Fruit fly (Drosophila melanogaster) whole organism, embryonic: ENCODE results near the gene CG3704.
A peak's percentile ranks its signal among the peaks of the same experiment; 100 is the strongest.

Experiments
- Bdp1 ChIP-seq: fragments of 200-800 bp; sonication (Bioruptor generic); optimal IDR thresholded peaks from 3 replicates; lab custom pipeline; 2016; ENCODE audit warnings: missing biosample characterization, missing genetic modification characterization
- Bgb ChIP-seq: fragments of 200-800 bp; sonication (Bioruptor generic); IDR thresholded peaks from 2 replicates; pipeline ENCODE4 v1.3.6; 2022; ENCODE audit warnings: missing biosample characterization, missing genetic modification characterization; ENCODE audit not compliant: partially characterized antibody
- CG10267 ChIP-seq: fragments of 200-800 bp; sonication (Bioruptor generic); optimal IDR thresholded peaks from 2 replicates; lab custom pipeline; 2018; ENCODE audit warnings: missing biosample characterization, mild to moderate bottlenecking, missing genetic modification characterization, moderate library complexity
- CG10431 ChIP-seq: fragments of 200-800 bp; sonication (Bioruptor generic); optimal IDR thresholded peaks from 3 replicates; lab custom pipeline; 2018; ENCODE audit warnings: missing biosample characterization, mild to moderate bottlenecking, missing genetic modification characterization
- CG11504 ChIP-seq: fragments of 200-800 bp; sonication (Bioruptor generic); optimal IDR thresholded peaks from 3 replicates; lab custom pipeline; 2019; ENCODE audit warnings: missing biosample characterization, mild to moderate bottlenecking, missing genetic modification characterization, moderate library complexity
- CG12104 ChIP-seq: fragments of 200-800 bp; sonication (Bioruptor generic); optimal IDR thresholded peaks from 3 replicates; lab custom pipeline; 2016; ENCODE audit warnings: missing biosample characterization, missing genetic modification characterization
- CG13287 ChIP-seq: fragments of 200-800 bp; sonication (Bioruptor generic); IDR thresholded peaks from 2 replicates; pipeline ENCODE4 v1.3.6; 2022; ENCODE audit warnings: missing biosample characterization, missing genetic modification characterization; ENCODE audit not compliant: partially characterized antibody
- CG15514 ChIP-seq: fragments of 200-800 bp; sonication (Bioruptor generic); optimal IDR thresholded peaks from 3 replicates; lab custom pipeline; 2017; ENCODE audit warnings: missing biosample characterization, missing genetic modification characterization, mild to moderate bottlenecking, moderate library complexity, missing genetic modification reagents
- CG17361 ChIP-seq: fragments of 200-800 bp; sonication (Bioruptor generic); IDR thresholded peaks from 3 replicates; pipeline ENCODE4 v1.3.6; 2022; ENCODE audit warnings: missing biosample characterization, missing genetic modification characterization
- CG33213 ChIP-seq: fragments of 200-800 bp; sonication (Bioruptor generic); optimal IDR thresholded peaks from 3 replicates; lab custom pipeline; 2016; ENCODE audit warnings: missing biosample characterization, missing genetic modification characterization
- CG7928 ChIP-seq: fragments of 200-800 bp; sonication (Bioruptor generic); optimal IDR thresholded peaks from 2 replicates; lab custom pipeline; 2017; ENCODE audit warnings: missing biosample characterization, mild to moderate bottlenecking, missing genetic modification characterization
- Gug ChIP-seq: fragments of 200-800 bp; sonication (Bioruptor generic); IDR thresholded peaks from 4 replicates; pipeline ENCODE4 v1.3.6; 2022; ENCODE audit warnings: missing biosample characterization, missing genetic modification characterization
- Hr3 ChIP-seq: fragments of 200-800 bp; sonication (Bioruptor generic); optimal IDR thresholded peaks from 3 replicates; lab custom pipeline; 2016; ENCODE audit warnings: missing biosample characterization, missing genetic modification characterization
- Hr39 ChIP-seq: fragments of >200 bp; optimal IDR thresholded peaks from 2 replicates; lab custom pipeline; 2017
- Lim3 ChIP-seq: fragments of 200-800 bp; sonication (Bioruptor generic); IDR thresholded peaks from 2 replicates; pipeline ENCODE4 v1.3.6; 2022; ENCODE audit warnings: missing biosample characterization, missing genetic modification characterization
- Med ChIP-seq: fragments of 200-800 bp; sonication (Bioruptor generic); peaks from one replicate; lab custom pipeline; 2016; ENCODE audit warnings: missing biosample characterization, missing genetic modification characterization, mild to moderate bottlenecking, inconsistent platforms, moderate library complexity
- Myb ChIP-seq: fragments of 200-800 bp; sonication (Bioruptor generic); optimal IDR thresholded peaks from 2 replicates; lab custom pipeline; 2016; ENCODE audit warnings: missing biosample characterization, missing genetic modification characterization
- NFAT ChIP-seq: fragments of 200-800 bp; sonication (Bioruptor generic); IDR thresholded peaks from 2 replicates; pipeline ENCODE4 v1.3.6; 2022; ENCODE audit warnings: missing biosample characterization, missing genetic modification characterization
- Six4 ChIP-seq: fragments of 200-800 bp; sonication (Bioruptor generic); optimal IDR thresholded peaks from 2 replicates; lab custom pipeline; 2016; ENCODE audit warnings: missing biosample characterization, missing genetic modification characterization
- bab2 ChIP-seq: fragments of 200-800 bp; sonication (Bioruptor generic); optimal IDR thresholded peaks from 2 replicates; lab custom pipeline; 2016; ENCODE audit warnings: missing biosample characterization, missing genetic modification characterization
- bbx ChIP-seq: fragments of 200-800 bp; sonication (Bioruptor generic); IDR thresholded peaks from 2 replicates; pipeline ENCODE4 v1.3.6; 2022; ENCODE audit warnings: missing biosample characterization, missing genetic modification characterization; ENCODE audit not compliant: partially characterized antibody
- ewg ChIP-seq: fragments of 200-800 bp; sonication (Bioruptor generic); optimal IDR thresholded peaks from 3 replicates; lab custom pipeline; 2017; ENCODE audit warnings: mild to moderate bottlenecking, missing biosample characterization, missing genetic modification reagents, missing genetic modification characterization
- gfzf ChIP-seq: fragments of 200-800 bp; sonication (Bioruptor generic); optimal IDR thresholded peaks from 2 replicates; lab custom pipeline; 2016; ENCODE audit warnings: missing biosample characterization, mild to moderate bottlenecking, missing genetic modification characterization, moderate library complexity
- mld ChIP-seq: fragments of 200-800 bp; sonication (Bioruptor generic); IDR thresholded peaks from 3 replicates; pipeline ENCODE4 v1.3.6; 2022; ENCODE audit warnings: missing biosample characterization, missing genetic modification characterization; ENCODE audit not compliant: partially characterized antibody
- onecut ChIP-seq: fragments of 200-800 bp; sonication (Bioruptor generic); IDR thresholded peaks from 2 replicates; pipeline ENCODE4 v1.3.6; 2022; ENCODE audit warnings: missing biosample characterization, missing genetic modification characterization
- otp ChIP-seq: fragments of 200-800 bp; sonication (Bioruptor generic); IDR thresholded peaks from 3 replicates; pipeline ENCODE4, ENCODE4 v1.3.6; 2022; ENCODE audit warnings: missing biosample characterization, missing genetic modification characterization
- pan ChIP-seq, 4 experiments: fragments of >200 bp in 3 of 4; fragments of 200-800 bp in 1 of 4; sonication (Bioruptor generic) in 1 of 4; optimal IDR thresholded peaks in 3 of 4; IDR thresholded peaks in 1 of 4; 2 replicates each; pipeline versions ENCODE4 v1.3.6 to Lab custom; 2017 to 2022; ENCODE audit warnings: missing biosample characterization in 2 of 4, missing genetic modification characterization in 2 of 4, mixed read lengths in 1 of 4
- peb ChIP-seq: fragments of 200-800 bp; sonication (Bioruptor generic); IDR thresholded peaks from 2 replicates; pipeline ENCODE4 v1.3.6; 2022; ENCODE audit warnings: missing biosample characterization, missing genetic modification characterization
- pfk ChIP-seq: fragments of 200-800 bp; sonication (Bioruptor generic); optimal IDR thresholded peaks from 2 replicates; lab custom pipeline; 2018; ENCODE audit warnings: missing biosample characterization, mild to moderate bottlenecking, missing genetic modification characterization, moderate library complexity
- pzg ChIP-seq: fragments of 200-800 bp; sonication (Bioruptor generic); optimal IDR thresholded peaks from 3 replicates; lab custom pipeline; 2018; ENCODE audit warnings: missing biosample characterization, mild to moderate bottlenecking, missing genetic modification characterization, moderate library complexity
- stwl ChIP-seq: fragments of 200-800 bp; sonication (Bioruptor generic); optimal IDR thresholded peaks from 3 replicates; lab custom pipeline; 2018; ENCODE audit warnings: missing biosample characterization, mild to moderate bottlenecking, missing genetic modification characterization, moderate library complexity

CG3704 gene

DNA sequence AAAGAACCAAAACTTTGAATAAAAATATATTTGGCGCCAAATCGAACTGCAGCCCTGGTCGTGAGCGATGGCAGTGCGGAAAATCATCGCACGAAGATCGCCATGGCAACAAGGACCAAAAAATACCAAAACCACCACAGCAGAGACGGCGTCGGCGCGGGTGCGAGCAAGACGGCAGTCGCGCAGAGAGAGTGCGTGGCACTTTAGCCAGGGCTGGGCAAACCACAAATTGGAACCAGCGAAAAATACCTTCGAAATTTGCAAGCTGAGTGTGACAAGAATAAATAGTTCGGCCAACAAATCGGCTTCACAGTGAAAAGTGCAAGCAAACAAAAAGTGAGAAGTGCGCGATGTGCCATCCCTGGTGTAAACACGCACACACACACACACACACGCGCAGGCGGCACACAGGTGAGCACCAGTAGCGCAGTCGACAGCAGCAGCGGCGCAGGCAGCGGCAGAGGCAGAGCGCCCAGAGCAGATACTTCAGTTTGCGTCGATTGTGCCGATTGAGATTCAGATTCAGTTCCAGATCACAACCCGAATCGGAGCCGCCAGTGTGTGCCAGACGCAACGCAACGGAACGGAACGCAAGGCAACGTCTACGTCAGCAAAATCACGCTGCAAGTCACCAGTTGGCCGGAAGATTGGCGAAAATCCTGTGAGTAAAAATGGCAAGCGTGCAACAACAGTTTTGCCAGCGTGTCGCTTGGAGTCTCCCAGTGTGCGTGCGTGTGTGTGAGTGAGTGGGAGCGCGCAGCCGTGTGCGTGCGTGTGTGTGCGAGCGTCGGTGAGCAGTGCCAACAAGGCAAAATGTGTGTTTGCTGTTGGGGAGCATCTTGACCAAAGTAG lies 5.3 kb downstream of the CG3704 start, which contains the start of gene TRAM (continued):
- peak; percentile 97 for TF ChIP-seq CG17361 (GFP tag; lab: Robert Waterston, UW)

DNA sequence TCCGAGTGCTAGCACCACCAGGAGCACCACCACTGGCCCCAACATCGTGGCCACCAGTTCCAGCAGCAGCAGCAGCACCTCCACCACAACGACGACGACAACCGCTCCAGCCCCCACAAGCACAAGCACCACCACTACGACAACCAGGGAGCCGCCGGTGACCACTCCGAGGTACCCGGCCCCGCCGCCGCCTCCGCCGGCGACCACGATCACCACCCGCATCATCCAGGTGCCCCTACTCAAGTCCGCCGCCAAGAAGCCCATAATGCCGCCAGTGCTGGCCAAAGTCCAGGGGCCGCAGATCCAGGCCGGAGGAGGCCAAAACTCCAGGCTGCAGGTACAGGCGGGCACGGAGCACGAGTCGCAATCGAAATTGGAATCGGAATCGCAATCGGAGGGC lies 6.6 kb downstream of the CG3704 start:
- TF ChIP-seq Gug (GFP tag; lab: Robert Waterston, UW) (no peak), NFAT (GFP tag; lab: Robert Waterston, UW) (no peak), Med (GFP tag; lab: Kevin White, UChicago) (peak; percentile 39), Hr39 (lab: Kevin White, UChicago) (peak; percentile 52), Six4 (GFP tag; lab: Kevin White, UChicago) (no peak), pfk (no peak), CG11504 (tag; lab: Kevin White, UChicago) (no peak), CG10431 (no peak), Lim3 (no peak), CG7928 (GFP tag; lab: Kevin White, UChicago) (no peak), CG12104 (GFP tag; lab: Kevin White, UChicago) (no peak), Bdp1 (GFP tag; lab: Kevin White, UChicago) (no peak), bbx (no peak)

DNA sequence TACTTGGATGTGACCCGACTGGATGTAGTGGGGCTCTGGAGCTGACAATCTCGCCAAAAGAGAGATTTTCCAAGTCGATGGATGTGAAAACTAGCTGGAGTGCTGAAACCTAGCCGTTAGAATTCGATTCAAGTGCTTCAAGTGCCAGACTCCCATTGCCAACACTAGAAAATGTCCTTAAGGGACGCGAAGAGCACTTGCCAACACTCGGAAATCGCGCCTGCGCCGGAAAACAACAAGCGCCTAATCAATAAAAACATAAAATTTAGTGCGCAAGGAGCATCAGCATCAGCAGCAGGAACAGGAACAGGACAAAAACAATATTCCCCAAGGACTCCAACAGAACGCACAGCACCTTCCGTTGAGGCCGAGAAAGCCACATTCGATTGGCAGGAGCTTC lies 7.7 kb downstream of the CG3704 start:
- TF ChIP-seq stwl: peak; percentile 33
- peak; percentile 25 for TF ChIP-seq pzg (GFP tag; lab: Kevin White, UChicago)
- TF ChIP-seq gfzf: no peak
- peak; percentile 58 for TF ChIP-seq Myb
- no peak for TF ChIP-seq bab2 (GFP tag; lab: Kevin White, UChicago)
- TF ChIP-seq onecut: peak; percentile 94
- TF ChIP-seq pan (optimal IDR thresholded peaks at IDR 0.05; lab: Kevin White, UChicago): no peak
- TF ChIP-seq pan (GFP tag; optimal IDR thresholded peaks at IDR 0.05 in 1 of 2, IDR thresholded peaks at IDR 0.05 in 1 of 2): no peak
- TF ChIP-seq mld (GFP tag; lab: Robert Waterston, UW): no peak
- TF ChIP-seq CG13287 (GFP tag; lab: Robert Waterston, UW): peak; percentile 30; the same call in 1 of the 2 replicates
- 0 out of 2 replicates have a peak, but pooled peaks have one; percentile 15 for TF ChIP-seq Bgb (GFP tag; lab: Robert Waterston, UW)
- TF ChIP-seq CG15514 (GFP tag; lab: Kevin White, UChicago): peak; percentile 19
- peak; percentile 97 for TF ChIP-seq ewg (GFP tag; lab: Kevin White, UChicago)
- TF ChIP-seq CG10267 (tag; lab: Kevin White, UChicago): peak; percentile 15
- no peak for TF ChIP-seq peb

DNA sequence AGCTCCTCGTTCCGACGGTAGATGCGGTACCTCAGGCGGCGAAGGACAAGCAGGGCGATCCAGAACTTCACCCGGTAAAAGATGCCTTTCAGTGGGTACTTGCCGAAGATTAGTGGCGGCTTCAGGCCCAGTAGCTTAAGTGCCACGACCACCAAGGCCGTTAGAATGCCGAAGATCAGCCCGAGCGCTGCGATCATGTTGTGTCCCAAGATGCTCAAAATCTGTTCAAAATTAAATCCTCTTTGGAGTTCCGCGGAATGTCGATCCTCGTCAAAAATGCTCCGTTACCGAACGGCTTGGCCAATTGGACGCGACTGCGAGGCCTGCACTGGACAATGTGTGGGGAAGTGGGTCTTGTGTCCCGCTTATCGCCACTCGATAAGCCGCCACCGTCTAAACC lies 8.4 kb downstream of the CG3704 start, which contains the start of the genes CG32815 and CG3706:
Gene CG32815 (plus strand): TSS at position 301 of the 400 bp plus-strand sequence.
Gene CG3706 (minus strand): TSS at position 310 of the 400 bp plus-strand sequence.
- TF ChIP-seq Hr3 (GFP tag; lab: Kevin White, UChicago): no peak
- TF ChIP-seq CG33213 (GFP tag; lab: Kevin White, UChicago): no peak
- TF ChIP-seq otp (GFP tag; lab: Robert Waterston, UW): no peak
